Worm (Caenorhabditis elegans) whole organism, young adult: Measurements from ENCODE around the gene H06H21.37.

Experiments used
- B0019.2 ChIP-seq: fragments of 200-800 bp; sonication (Bioruptor generic); conservative IDR thresholded peaks from 2 replicates; pipeline ENCODE4 v1.3.6; 2022; ENCODE audit warnings: missing genetic modification reagents, missing genetic modification characterization, missing compliant biosample characterization
- B0035.1 ChIP-seq: sonication (generic microtip); optimal IDR thresholded peaks from 2 replicates; lab custom pipeline; 2016; ENCODE audit warnings: missing genetic modification characterization, mild to moderate bottlenecking, missing compliant biosample characterization, missing genotype, missing genetic modification reagents
- F37B4.10 ChIP-seq: fragments of 200-800 bp; sonication (Bioruptor generic); IDR thresholded peaks from 2 replicates; pipeline ENCODE4 v1.3.6; 2022; ENCODE audit warnings: missing genetic modification characterization, missing compliant biosample characterization
- F57A8.1 ChIP-seq: fragments of 200-800 bp; sonication (Bioruptor generic); optimal IDR thresholded peaks from 2 replicates; lab custom pipeline; 2018; ENCODE audit warnings: mild to moderate bottlenecking, missing genetic modification characterization, moderate library complexity, missing compliant biosample characterization
- K11D2.4 ChIP-seq: fragments of 200-800 bp; sonication (Bioruptor generic); IDR thresholded peaks from 2 replicates; pipeline ENCODE4 v1.3.6; 2022; ENCODE audit warnings: missing genetic modification reagents, missing genetic modification characterization, missing compliant biosample characterization
- T26A5.8 ChIP-seq: sonication (generic microtip); optimal IDR thresholded peaks from 2 replicates; lab custom pipeline; 2016; ENCODE audit warnings: missing genetic modification characterization, missing compliant biosample characterization
- akir-1 ChIP-seq: fragments of 200-800 bp; sonication (Bioruptor generic); optimal IDR thresholded peaks from 2 replicates; lab custom pipeline; 2018; ENCODE audit warnings: mild to moderate bottlenecking, missing genetic modification characterization, moderate library complexity, missing compliant biosample characterization
- attf-3 ChIP-seq: fragments of 200-800 bp; sonication (Bioruptor generic); conservative IDR thresholded peaks from 2 replicates; pipeline ENCODE4 v1.3.6; 2022; ENCODE audit warnings: missing genetic modification reagents, missing genetic modification characterization, missing compliant biosample characterization
- cebp-1 ChIP-seq, 2 experiments: fragments of 200-800 bp in 1 of 2; sonication (Bioruptor generic) in 1 of 2; sonication (generic microtip) in 1 of 2; IDR thresholded peaks in 1 of 2; optimal IDR thresholded peaks in 1 of 2; 2 replicates each; pipeline versions ENCODE4 v1.3.6 to Lab custom; 2017 to 2022; ENCODE audit warnings: missing compliant biosample characterization in 2 of 2, missing genetic modification characterization in 2 of 2, mild to moderate bottlenecking in 1 of 2, missing genetic modification reagents in 1 of 2, moderate library complexity in 1 of 2
- ceh-27 ChIP-seq: fragments of 200-800 bp; sonication (Bioruptor generic); optimal IDR thresholded peaks from 2 replicates; lab custom pipeline; 2018; ENCODE audit warnings: mild to moderate bottlenecking, missing genetic modification characterization, moderate library complexity, missing compliant biosample characterization
- ceh-40 ChIP-seq: fragments of 200-800 bp; sonication (Bioruptor generic); IDR thresholded peaks from 2 replicates; pipeline ENCODE4 v1.3.6; 2022; ENCODE audit warnings: missing genetic modification characterization, missing compliant biosample characterization
- ceh-58 ChIP-seq: fragments of 200-800 bp; sonication (Bioruptor generic); IDR thresholded peaks from 2 replicates; pipeline ENCODE4 v1.3.6; 2022; ENCODE audit warnings: missing genetic modification characterization, missing compliant biosample characterization
- ceh-79 ChIP-seq: sonication (generic microtip); optimal IDR thresholded peaks from 2 replicates; lab custom pipeline; 2017; ENCODE audit warnings: mild to moderate bottlenecking, missing genetic modification characterization, missing compliant biosample characterization
- egrh-3 ChIP-seq: fragments of 200-800 bp; sonication (Bioruptor generic); IDR thresholded peaks from 2 replicates; pipeline ENCODE4 v1.3.6; 2022; ENCODE audit warnings: missing genetic modification reagents, missing genetic modification characterization, missing compliant biosample characterization
- fkh-3 ChIP-seq: sonication (generic microtip); optimal IDR thresholded peaks from 2 replicates; lab custom pipeline; 2016; ENCODE audit warnings: mild to moderate bottlenecking, missing genetic modification characterization, missing compliant biosample characterization
- hrde-1 ChIP-seq: sonication (generic microtip); optimal IDR thresholded peaks from 2 replicates; lab custom pipeline; 2016; ENCODE audit warnings: missing genetic modification characterization, mild to moderate bottlenecking, missing compliant biosample characterization, moderate library complexity, missing genotype, missing genetic modification reagents, borderline replicate concordance
- hsf-1 ChIP-seq: fragments of 200-800 bp; sonication (Bioruptor generic); IDR thresholded peaks from 2 replicates; pipeline ENCODE4 v1.3.6; 2022; ENCODE audit warnings: missing genetic modification reagents, missing genetic modification characterization, missing compliant biosample characterization
- lag-1 ChIP-seq: fragments of 200-800 bp; sonication (Bioruptor generic); IDR thresholded peaks from 2 replicates; pipeline ENCODE4 v1.3.6; 2022; ENCODE audit warnings: missing genetic modification reagents, missing genetic modification characterization, missing compliant biosample characterization
- let-607 ChIP-seq, 2 experiments: fragments of 200-800 bp in 1 of 2; sonication (Bioruptor generic) in 1 of 2; sonication (generic microtip) in 1 of 2; optimal IDR thresholded peaks; 2 replicates each; lab custom pipeline; 2016 to 2018; ENCODE audit warnings: mild to moderate bottlenecking in 2 of 2, missing compliant biosample characterization in 2 of 2, missing genetic modification characterization in 2 of 2, moderate library complexity in 2 of 2, missing genotype in 1 of 2
- lin-40 ChIP-seq: sonication (generic microtip); optimal IDR thresholded peaks from 2 replicates; lab custom pipeline; 2016; ENCODE audit warnings: missing genetic modification characterization, mild to moderate bottlenecking, missing compliant biosample characterization, missing genotype, missing genetic modification reagents
- lir-1 ChIP-seq: fragments of 200-800 bp; sonication (Bioruptor generic); conservative IDR thresholded peaks from 2 replicates; pipeline ENCODE4 v1.3.6; 2022; ENCODE audit warnings: missing genetic modification reagents, missing genetic modification characterization, missing compliant biosample characterization
- lsl-1 ChIP-seq: fragments of 200-800 bp; sonication (Bioruptor generic); optimal IDR thresholded peaks from 2 replicates; lab custom pipeline; 2018; ENCODE audit warnings: mild to moderate bottlenecking, missing genetic modification characterization, moderate library complexity, missing compliant biosample characterization
- mcd-1 ChIP-seq: fragments of 200-800 bp; sonication (Bioruptor generic); IDR thresholded peaks from 2 replicates; pipeline ENCODE4 v1.3.6; 2022; ENCODE audit warnings: missing genetic modification reagents, missing genetic modification characterization, missing compliant biosample characterization
- mxl-1 ChIP-seq: sonication (generic microtip); optimal IDR thresholded peaks from 2 replicates; lab custom pipeline; 2016; ENCODE audit warnings: missing genetic modification characterization, missing compliant biosample characterization
- nfya-1 ChIP-seq: sonication (generic microtip); optimal IDR thresholded peaks from 2 replicates; lab custom pipeline; 2017; ENCODE audit warnings: antibody characterized with exemption, missing compliant biosample characterization, missing genetic modification characterization, borderline replicate concordance; ENCODE audit not compliant: insufficient read depth
- nfyb-1 ChIP-seq: fragments of 200-800 bp; sonication (Bioruptor generic); IDR thresholded peaks from 2 replicates; pipeline ENCODE4 v1.3.6; 2022; ENCODE audit warnings: missing genetic modification reagents, missing genetic modification characterization, missing compliant biosample characterization
- nhr-80 ChIP-seq: sonication (generic microtip); optimal IDR thresholded peaks from 2 replicates; lab custom pipeline; 2016; ENCODE audit warnings: missing genetic modification characterization, missing compliant biosample characterization
- pha-4 ChIP-seq: fragments of 150-350 bp; sonication (generic microtip); optimal IDR thresholded peaks from 2 replicates; lab custom pipeline; 2014; ENCODE audit warnings: missing biosample characterization, missing genetic modification reagents, missing genetic modification characterization
- rcor-1 ChIP-seq: fragments of 200-800 bp; sonication (Bioruptor generic); IDR thresholded peaks from 2 replicates; pipeline ENCODE4 v1.3.6; 2022; ENCODE audit warnings: missing genetic modification reagents, missing genetic modification characterization, missing compliant biosample characterization
- repo-1 ChIP-seq: sonication (generic microtip); optimal IDR thresholded peaks from 2 replicates; lab custom pipeline; 2017; ENCODE audit warnings: mild to moderate bottlenecking, missing genetic modification characterization, missing compliant biosample characterization
- sea-2 ChIP-seq: fragments of 200-800 bp; sonication (Bioruptor generic); IDR thresholded peaks from 2 replicates; pipeline ENCODE4 v1.3.6; 2022; ENCODE audit warnings: missing genetic modification characterization, missing compliant biosample characterization
- snpc-1.3 ChIP-seq: sonication (generic microtip); optimal IDR thresholded peaks from 2 replicates; lab custom pipeline; 2017; ENCODE audit warnings: missing genetic modification characterization, mild to moderate bottlenecking, missing compliant biosample characterization, antibody characterized with exemption, moderate library complexity, missing genotype, missing genetic modification reagents; ENCODE audit not compliant: insufficient read depth
- snpc-3.4 ChIP-seq: sonication (generic microtip); optimal IDR thresholded peaks from 2 replicates; lab custom pipeline; 2017; ENCODE audit warnings: missing genetic modification characterization, mild to moderate bottlenecking, missing compliant biosample characterization, antibody characterized with exemption, moderate library complexity, missing genotype, missing genetic modification reagents
- tbx-9 ChIP-seq: sonication (generic microtip); optimal IDR thresholded peaks from 2 replicates; lab custom pipeline; 2016; ENCODE audit warnings: borderline replicate concordance, missing genetic modification characterization, inconsistent platforms, missing compliant biosample characterization
- ztf-25 ChIP-seq: fragments of 200-800 bp; sonication (Bioruptor generic); IDR thresholded peaks from 2 replicates; pipeline ENCODE4 v1.3.6; 2022; ENCODE audit warnings: missing genetic modification reagents, missing genetic modification characterization, missing compliant biosample characterization

The H06H21.37 gene

ce11 chrIV:4809813-4810212 is at the start of gene H06H21.37:
TSS of gene H06H21.37 (minus strand) at chrIV:4809974.
- 0 out of 2 replicates have a peak, but pooled peaks have one; percentile 10 for TF ChIP-seq ztf-25 (GFP tag; lab: Robert Waterston, UW)
- TF ChIP-seq cebp-1 (GFP tag; IDR thresholded peaks at IDR 0.05; lab: Robert Waterston, UW) = peak; percentile 59; the same call in 1 of the 2 replicates
- TF ChIP-seq cebp-1 (tag; optimal IDR thresholded peaks at IDR 0.05; lab: Kevin White, UChicago) = peak; percentile 87
- TF ChIP-seq F57A8.1 (GFP tag; lab: Kevin White, UChicago) = no peak

- TF ChIP-seq mxl-1 (tag; lab: Kevin White, UChicago) = no peak
- TF ChIP-seq, all 124 proteins: peak for 0
These were observed 48.8 kb upstream of the H06H21.37 start, which contains the start of gene Y17G9A.3 for ce11 chrIV:4858573-4858972. TSS of gene Y17G9A.3 (minus strand) at chrIV:4858673.

ce11 chrIV:4856195-4856594 is 46.4 kb upstream of the H06H21.37 start, which contains the start of gene Y17G9A.2:
TSS of gene Y17G9A.2 (minus strand) at chrIV:4856295.
- TF ChIP-seq T26A5.8 (tag; lab: Kevin White, UChicago) = no peak
- no peak for TF ChIP-seq B0035.1 (tag; lab: Kevin White, UChicago)
- no peak for TF ChIP-seq lsl-1 (GFP tag; lab: Kevin White, UChicago)
- TF ChIP-seq K11D2.4 (GFP tag; lab: Robert Waterston, UW) = no peak
- no peak for TF ChIP-seq nfyb-1 (GFP tag; lab: Robert Waterston, UW)
- TF ChIP-seq ceh-27 = no peak

ce11 chrIV:4846793-4847192 is 37.0 kb upstream of the H06H21.37 start, which contains the start of gene tat-2:
TSS of gene tat-2 (minus strand) at chrIV:4846893.
- TF ChIP-seq ceh-58 (GFP tag; lab: Robert Waterston, UW) (no peak), lag-1 (no peak), let-607 (tag; optimal IDR thresholded peaks at IDR 0.05; lab: Kevin White, UChicago) (no peak), akir-1 (GFP tag; lab: Kevin White, UChicago) (no peak), fkh-3 (no peak), rcor-1 (no peak), sea-2 (GFP tag; lab: Robert Waterston, UW) (no peak), tbx-9 (tag; lab: Kevin White, UChicago) (no peak), B0035.1 (tag; lab: Kevin White, UChicago) (no peak), mcd-1 (GFP tag; lab: Robert Waterston, UW) (no peak), hsf-1 (GFP tag; lab: Robert Waterston, UW) (no peak), attf-3 (no peak), nfya-1 (tag; lab: Kevin White, UChicago) (no peak)
- TF ChIP-seq, all 124 proteins: peak for 0

- TF ChIP-seq egrh-3 (GFP tag; lab: Robert Waterston, UW) = no peak
- TF ChIP-seq nhr-80 (tag; lab: Kevin White, UChicago) = peak; percentile 61
These were observed 32.3 kb upstream of the H06H21.37 start for ce11 chrIV:4842030-4842429.

ce11 chrIV:4829641-4830040 is 19.9 kb upstream of the H06H21.37 start:
- TF ChIP-seq ceh-58 (GFP tag; lab: Robert Waterston, UW) (no peak), lir-1 (GFP tag; lab: Robert Waterston, UW) (no peak), B0019.2 (no peak), hrde-1 (tag; lab: Kevin White, UChicago) (no peak), T26A5.8 (tag; lab: Kevin White, UChicago) (no peak), F37B4.10 (GFP tag; lab: Robert Waterston, UW) (no peak), snpc-3.4 (no peak), lin-40 (tag; lab: Kevin White, UChicago) (no peak), lag-1 (no peak), snpc-1.3 (no peak), pha-4 (no peak), repo-1 (tag; lab: Kevin White, UChicago) (no peak), ceh-40 (no peak), ceh-79 (tag; lab: Kevin White, UChicago) (no peak)
- TF ChIP-seq, all 124 proteins: peak for 0
